Worm (Caenorhabditis elegans) whole organism, late embryonic: ENCODE data around the gene F47B8.4.

Experiments used
- ahr-1 ChIP-seq: sonication (generic microtip); optimal IDR thresholded peaks from 2 replicates; lab custom pipeline; 2016; ENCODE audit warnings: missing genetic modification characterization, missing compliant biosample characterization
- ceh-18 ChIP-seq: sonication (generic microtip); optimal IDR thresholded peaks from 2 replicates; lab custom pipeline; 2016; ENCODE audit warnings: missing genetic modification characterization, missing compliant biosample characterization
- eyg-1 ChIP-seq: sonication (generic microtip); optimal IDR thresholded peaks from 2 replicates; lab custom pipeline; 2016; ENCODE audit warnings: missing genotype, missing genetic modification characterization, missing compliant biosample characterization
- fax-1 ChIP-seq: sonication (generic microtip); optimal IDR thresholded peaks from 2 replicates; lab custom pipeline; 2016; ENCODE audit warnings: missing genotype, missing genetic modification characterization, missing compliant biosample characterization
- fkh-10 ChIP-seq: fragments of 150-350 bp; optimal IDR thresholded peaks from 2 replicates; lab custom pipeline; 2014; ENCODE audit warnings: missing biosample characterization, missing genetic modification reagents, missing genetic modification characterization
- hlh-30 ChIP-seq: sonication (generic microtip); optimal IDR thresholded peaks from 2 replicates; lab custom pipeline; 2017; ENCODE audit warnings: antibody characterized with exemption, missing genetic modification characterization, missing compliant biosample characterization; ENCODE audit not compliant: insufficient read depth
- nfya-1 ChIP-seq: sonication (generic microtip); optimal IDR thresholded peaks from 2 replicates; lab custom pipeline; 2017; ENCODE audit warnings: missing genetic modification characterization, mild to moderate bottlenecking, missing compliant biosample characterization, antibody characterized with exemption, moderate library complexity
- pat-9 ChIP-seq: fragments of 200-800 bp; sonication (Bioruptor generic); optimal IDR thresholded peaks from 2 replicates; lab custom pipeline; 2018; ENCODE audit warnings: mild to moderate bottlenecking, missing genetic modification characterization, moderate library complexity, missing compliant biosample characterization
- pha-4 ChIP-seq: fragments of 150-350 bp; optimal IDR thresholded peaks from 2 replicates; lab custom pipeline; 2018; ENCODE audit warnings: missing biosample characterization, missing genetic modification reagents, missing genetic modification characterization
- pqm-1 ChIP-seq: sonication (generic microtip); optimal IDR thresholded peaks from 2 replicates; lab custom pipeline; 2016; ENCODE audit warnings: missing genetic modification characterization, missing compliant biosample characterization
- rnt-1 ChIP-seq: sonication (generic microtip); optimal IDR thresholded peaks from 2 replicates; lab custom pipeline; 2016; ENCODE audit warnings: missing genetic modification characterization, missing compliant biosample characterization
- tbx-2 ChIP-seq: sonication (generic microtip); optimal IDR thresholded peaks from 2 replicates; lab custom pipeline; 2016; ENCODE audit warnings: missing genetic modification characterization, missing compliant biosample characterization

ce11 chrV:14366487-14366962, 42.1 kb upstream of the F47B8.4 start:
- TF ChIP-seq hlh-30 (tag; lab: Kevin White, UChicago) = no peak
- TF ChIP-seq fkh-10 = no peak
- TF ChIP-seq tbx-2 = no peak
- TF ChIP-seq ahr-1 (tag; lab: Kevin White, UChicago) = no peak
- no peak for TF ChIP-seq eyg-1
- no peak for TF ChIP-seq ceh-18 (tag; lab: Kevin White, UChicago)
- TF ChIP-seq rnt-1 (tag; lab: Kevin White, UChicago) = no peak
- TF ChIP-seq pha-4 = no peak
- TF ChIP-seq fax-1 (tag; lab: Kevin White, UChicago) = no peak
- TF ChIP-seq pqm-1 (tag; lab: Kevin White, UChicago) = no peak
- no peak for TF ChIP-seq pat-9 (tag; lab: Kevin White, UChicago)
- no peak for TF ChIP-seq nfya-1 (tag; lab: Kevin White, UChicago)
